Worm (Caenorhabditis elegans) whole organism, L4/young adult: ENCODE results near the gene Y37E11AL.2.

Experiments
- W03F9.2 ChIP-seq: fragments of 150-350 bp; optimal IDR thresholded peaks from 2 replicates; lab custom pipeline; 2014; ENCODE audit warnings: missing biosample characterization, missing genetic modification characterization
- dao-5 ChIP-seq: sonication (generic microtip); optimal IDR thresholded peaks from 2 replicates; lab custom pipeline; 2016; ENCODE audit warnings: missing genotype, missing genetic modification characterization, moderate library complexity, missing compliant biosample characterization
- him-1 ChIP-seq: sonication (generic microtip); optimal IDR thresholded peaks from 2 replicates; lab custom pipeline; 2016; ENCODE audit warnings: missing genotype, missing genetic modification reagents, missing genetic modification characterization, missing compliant biosample characterization

- no peak for TF ChIP-seq dao-5 (tag; lab: Kevin White, UChicago)
- TF ChIP-seq W03F9.2 (tag; lab: Kevin White, UChicago): no peak
- TF ChIP-seq him-1 (tag; lab: Kevin White, UChicago): no peak
Measured at ce11 chrIV:3665089-3665488, 33.2 kb upstream of the Y37E11AL.2 start.
